Worm (Caenorhabditis elegans) whole organism, late embryonic: ENCODE measurements around the gene fbxa-134.

Source experiments
- F13H6.1 ChIP-seq: sonication (generic microtip); optimal IDR thresholded peaks from 2 replicates; lab custom pipeline; 2016; ENCODE audit warnings: missing genetic modification characterization, missing compliant biosample characterization
- K02D7.2 ChIP-seq: sonication (generic microtip); optimal IDR thresholded peaks from 2 replicates; lab custom pipeline; 2017; ENCODE audit warnings: mild to moderate bottlenecking, missing genetic modification characterization, missing compliant biosample characterization
- T23F11.4 ChIP-seq: fragments of 200-800 bp; sonication (Bioruptor generic); optimal IDR thresholded peaks from 2 replicates; lab custom pipeline; 2018; ENCODE audit warnings: mild to moderate bottlenecking, missing genetic modification characterization, missing compliant biosample characterization
- Y22D7AL.16 ChIP-seq: sonication (generic microtip); optimal IDR thresholded peaks from 2 replicates; lab custom pipeline; 2016; ENCODE audit warnings: missing genetic modification characterization, missing compliant biosample characterization
- ahr-1 ChIP-seq: sonication (generic microtip); optimal IDR thresholded peaks from 2 replicates; lab custom pipeline; 2016; ENCODE audit warnings: missing genetic modification characterization, missing compliant biosample characterization
- ceh-14 ChIP-seq: sonication (generic microtip); optimal IDR thresholded peaks from 2 replicates; lab custom pipeline; 2016; ENCODE audit warnings: missing genotype, missing genetic modification characterization, missing compliant biosample characterization
- ceh-18 ChIP-seq: sonication (generic microtip); optimal IDR thresholded peaks from 2 replicates; lab custom pipeline; 2016; ENCODE audit warnings: missing genetic modification characterization, missing compliant biosample characterization
- ceh-2 ChIP-seq: sonication (generic microtip); optimal IDR thresholded peaks from 2 replicates; lab custom pipeline; 2016; ENCODE audit warnings: missing genotype, missing genetic modification characterization, missing compliant biosample characterization
- ceh-22 ChIP-seq: sonication (generic microtip); optimal IDR thresholded peaks from 2 replicates; lab custom pipeline; 2017; ENCODE audit warnings: missing biosample characterization, missing genetic modification characterization
- ceh-24 ChIP-seq: sonication (generic microtip); optimal IDR thresholded peaks from 2 replicates; lab custom pipeline; 2016; ENCODE audit warnings: mild to moderate bottlenecking, missing genetic modification characterization, missing compliant biosample characterization
- ceh-31 ChIP-seq: sonication (generic microtip); optimal IDR thresholded peaks from 2 replicates; lab custom pipeline; 2016; ENCODE audit warnings: missing genetic modification characterization, missing compliant biosample characterization
- ceh-48 ChIP-seq: sonication (generic microtip); optimal IDR thresholded peaks from 2 replicates; lab custom pipeline; 2016; ENCODE audit warnings: missing genetic modification characterization, inconsistent platforms, missing compliant biosample characterization
- ceh-6 ChIP-seq: fragments of 200-800 bp; sonication (Bioruptor generic); optimal IDR thresholded peaks from 2 replicates; lab custom pipeline; 2018; ENCODE audit warnings: mild to moderate bottlenecking, missing genetic modification characterization, missing compliant biosample characterization
- che-1 ChIP-seq: sonication (generic microtip); optimal IDR thresholded peaks from 2 replicates; lab custom pipeline; 2016; ENCODE audit warnings: mild to moderate bottlenecking, missing genetic modification characterization, missing compliant biosample characterization
- dve-1 ChIP-seq: sonication (generic microtip); optimal IDR thresholded peaks from 2 replicates; lab custom pipeline; 2017; ENCODE audit warnings: antibody characterized with exemption, mild to moderate bottlenecking, missing genetic modification characterization, missing compliant biosample characterization
- elt-2 ChIP-seq: sonication (generic microtip); optimal IDR thresholded peaks from 2 replicates; lab custom pipeline; 2016; ENCODE audit warnings: missing genetic modification reagents, missing genetic modification characterization, missing compliant biosample characterization
- eyg-1 ChIP-seq: sonication (generic microtip); optimal IDR thresholded peaks from 2 replicates; lab custom pipeline; 2016; ENCODE audit warnings: missing genotype, missing genetic modification characterization, missing compliant biosample characterization
- fax-1 ChIP-seq: sonication (generic microtip); optimal IDR thresholded peaks from 2 replicates; lab custom pipeline; 2016; ENCODE audit warnings: missing genotype, missing genetic modification characterization, missing compliant biosample characterization
- fkh-6 ChIP-seq: sonication (generic microtip); optimal IDR thresholded peaks from 2 replicates; lab custom pipeline; 2016; ENCODE audit warnings: missing genetic modification characterization, missing compliant biosample characterization
- hlh-15 ChIP-seq: sonication (generic microtip); optimal IDR thresholded peaks from 2 replicates; lab custom pipeline; 2016; ENCODE audit warnings: missing genetic modification characterization, missing compliant biosample characterization
- lim-6 ChIP-seq: sonication (generic microtip); optimal IDR thresholded peaks from 2 replicates; lab custom pipeline; 2016; ENCODE audit warnings: missing genetic modification characterization, missing compliant biosample characterization
- mec-3 ChIP-seq: sonication (generic microtip); optimal IDR thresholded peaks from 2 replicates; lab custom pipeline; 2016; ENCODE audit warnings: borderline replicate concordance, missing genetic modification characterization, missing compliant biosample characterization
- nfya-1 ChIP-seq: sonication (generic microtip); optimal IDR thresholded peaks from 2 replicates; lab custom pipeline; 2017; ENCODE audit warnings: missing genetic modification characterization, mild to moderate bottlenecking, missing compliant biosample characterization, antibody characterized with exemption, moderate library complexity
- nhr-11 ChIP-seq: fragments of 150-350 bp; optimal IDR thresholded peaks from 2 replicates; lab custom pipeline; 2014; ENCODE audit warnings: missing biosample characterization, missing genetic modification characterization
- nhr-232 ChIP-seq: sonication (generic microtip); optimal IDR thresholded peaks from 2 replicates; lab custom pipeline; 2016; ENCODE audit warnings: missing genetic modification characterization, missing compliant biosample characterization
- pag-3 ChIP-seq: sonication (generic microtip); optimal IDR thresholded peaks from 2 replicates; lab custom pipeline; 2016; ENCODE audit warnings: missing compliant biosample characterization, missing genetic modification characterization, borderline replicate concordance
- pax-1 ChIP-seq: fragments of 150-350 bp; optimal IDR thresholded peaks from 2 replicates; lab custom pipeline; 2014; ENCODE audit warnings: missing biosample characterization, missing genetic modification characterization
- pha-2 ChIP-seq: sonication (generic microtip); optimal IDR thresholded peaks from 2 replicates; lab custom pipeline; 2017; ENCODE audit warnings: mild to moderate bottlenecking, missing genetic modification characterization, missing compliant biosample characterization
- pha-4 ChIP-seq: fragments of 150-350 bp; optimal IDR thresholded peaks from 2 replicates; lab custom pipeline; 2018; ENCODE audit warnings: missing biosample characterization, missing genetic modification reagents, missing genetic modification characterization
- pros-1 ChIP-seq: fragments of 150-350 bp; optimal IDR thresholded peaks from 2 replicates; lab custom pipeline; 2014; ENCODE audit warnings: missing biosample characterization, missing genetic modification reagents, missing genetic modification characterization
- ref-2 ChIP-seq: sonication (generic microtip); optimal IDR thresholded peaks from 2 replicates; lab custom pipeline; 2016; ENCODE audit warnings: missing genetic modification characterization, missing compliant biosample characterization
- rnt-1 ChIP-seq: sonication (generic microtip); optimal IDR thresholded peaks from 2 replicates; lab custom pipeline; 2016; ENCODE audit warnings: missing genetic modification characterization, missing compliant biosample characterization
- sox-2 ChIP-seq: fragments of 200-800 bp; sonication (Bioruptor generic); IDR thresholded peaks from 2 replicates; pipeline ENCODE4 v1.3.6; 2022; ENCODE audit warnings: missing genetic modification reagents, missing genetic modification characterization, missing compliant biosample characterization
- sox-4 ChIP-seq: sonication (generic microtip); optimal IDR thresholded peaks from 2 replicates; lab custom pipeline; 2017; ENCODE audit warnings: mild to moderate bottlenecking, missing genetic modification characterization, inconsistent platforms, missing compliant biosample characterization
- syd-9 ChIP-seq: sonication (generic microtip); optimal IDR thresholded peaks from 2 replicates; lab custom pipeline; 2016; ENCODE audit warnings: mild to moderate bottlenecking, missing genetic modification characterization, moderate library complexity, missing compliant biosample characterization
- tbx-2 ChIP-seq: sonication (generic microtip); optimal IDR thresholded peaks from 2 replicates; lab custom pipeline; 2016; ENCODE audit warnings: missing genetic modification characterization, missing compliant biosample characterization
- tbx-7 ChIP-seq: sonication (generic microtip); optimal IDR thresholded peaks from 2 replicates; lab custom pipeline; 2016; ENCODE audit warnings: missing genotype, missing genetic modification characterization, missing compliant biosample characterization
- ttx-3 ChIP-seq: sonication (generic microtip); optimal IDR thresholded peaks from 2 replicates; lab custom pipeline; 2016; ENCODE audit warnings: missing genetic modification reagents, missing genetic modification characterization, missing compliant biosample characterization
- unc-3 ChIP-seq, 2 experiments: fragments of 200-800 bp in 1 of 2; sonication (Bioruptor generic) in 1 of 2; sonication (generic microtip) in 1 of 2; conservative IDR thresholded peaks in 1 of 2; optimal IDR thresholded peaks in 1 of 2; 2 replicates each; pipeline versions ENCODE4 v1.3.6 to Lab custom; 2016 to 2022; ENCODE audit warnings: missing compliant biosample characterization in 2 of 2, missing genetic modification characterization in 2 of 2, missing genetic modification reagents in 1 of 2
- ztf-16 ChIP-seq: sonication (generic microtip); optimal IDR thresholded peaks from 2 replicates; lab custom pipeline; 2017; ENCODE audit warnings: missing genetic modification characterization, missing compliant biosample characterization

Gene fbxa-134

DNA sequence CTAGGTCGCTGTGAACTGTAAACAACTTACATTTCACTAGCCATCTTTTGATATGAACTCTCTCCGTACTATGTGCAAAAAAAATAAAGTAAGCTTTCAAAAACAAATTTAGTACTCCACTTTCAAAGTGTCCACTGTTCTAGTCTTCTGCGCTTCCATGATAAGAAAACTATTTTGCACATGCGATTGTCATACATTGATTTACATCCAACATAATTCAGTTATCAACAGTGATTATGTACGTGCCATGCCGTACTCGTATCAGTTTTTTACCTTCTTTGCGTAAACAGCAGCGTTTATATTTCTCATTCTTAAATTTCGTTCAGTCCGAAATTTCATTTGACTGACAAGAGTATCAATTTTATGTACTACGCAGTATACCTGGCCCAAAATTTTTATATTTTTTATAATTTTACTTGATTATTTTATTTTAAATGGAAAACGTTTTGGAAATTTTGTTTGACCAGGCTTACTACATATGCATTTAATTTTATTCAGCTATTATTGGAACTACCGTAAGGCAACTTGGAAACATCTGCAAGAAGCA lies at the start of gene fbxa-134, which contains the start of gene F47H4.2:
Gene fbxa-134, minus strand, starts transcription at position 44 of the 547 bp plus-strand sequence.
Gene F47H4.2, plus strand, starts transcription at position 497 of the 547 bp plus-strand sequence.
- no peak for TF ChIP-seq lim-6 (tag; lab: Kevin White, UChicago)
- no peak for TF ChIP-seq sox-2
- TF ChIP-seq nhr-232 (tag; lab: Kevin White, UChicago), result no peak
- peak; percentile 70 for TF ChIP-seq elt-2
- no peak for TF ChIP-seq ztf-16 (tag; lab: Kevin White, UChicago)
- TF ChIP-seq pha-2 (tag; lab: Kevin White, UChicago), result no peak
- TF ChIP-seq, all 69 proteins: peak for 1

ce11 chrV:17395374-17395773 lies 42.7 kb upstream of the fbxa-134 start, which contains the start of gene srh-120:
Gene srh-120 (plus strand): TSS chrV:17395674.
- TF ChIP-seq pros-1 (tag; lab: Kevin White, UChicago), result no peak
- TF ChIP-seq pag-3 (tag; lab: Kevin White, UChicago), result no peak
- no peak for TF ChIP-seq eyg-1 (tag; lab: Kevin White, UChicago)
- no peak for TF ChIP-seq ceh-6 (GFP tag; lab: Kevin White, UChicago)
- TF ChIP-seq tbx-2 (tag; lab: Kevin White, UChicago), result no peak
- TF ChIP-seq ref-2 (tag; lab: Kevin White, UChicago), result no peak
- TF ChIP-seq dve-1 (tag; lab: Kevin White, UChicago), result no peak
- no peak for TF ChIP-seq ceh-24 (tag; lab: Kevin White, UChicago)
- TF ChIP-seq ceh-31, result no peak
- no peak for TF ChIP-seq ttx-3
- no peak for TF ChIP-seq ztf-16 (tag; lab: Kevin White, UChicago)
- no peak for TF ChIP-seq tbx-7 (tag; lab: Kevin White, UChicago)
- no peak for TF ChIP-seq ceh-18 (tag; lab: Kevin White, UChicago)

- no peak for TF ChIP-seq ceh-22 (tag; lab: Kevin White, UChicago)
- no peak for TF ChIP-seq pha-2 (tag; lab: Kevin White, UChicago)
- no peak for TF ChIP-seq K02D7.2 (tag; lab: Kevin White, UChicago)
- no peak for TF ChIP-seq mec-3 (tag; lab: Kevin White, UChicago)
- TF ChIP-seq nhr-232 (tag; lab: Kevin White, UChicago), result no peak
- no peak for TF ChIP-seq hlh-15 (tag; lab: Kevin White, UChicago)
- TF ChIP-seq tbx-7 (tag; lab: Kevin White, UChicago), result no peak
- TF ChIP-seq lim-6 (tag; lab: Kevin White, UChicago), result no peak
- no peak for TF ChIP-seq ttx-3
- TF ChIP-seq dve-1 (tag; lab: Kevin White, UChicago), result no peak
- TF ChIP-seq Y22D7AL.16 (tag; lab: Kevin White, UChicago), result no peak
Measured at ce11 chrV:17379932-17380331, 27.3 kb upstream of the fbxa-134 start, which contains the start of gene Y20C6A.4. Gene Y20C6A.4 (plus strand): TSS chrV:17380232.

- no peak for TF ChIP-seq pax-1 (tag; lab: Kevin White, UChicago)
- no peak for TF ChIP-seq rnt-1 (tag; lab: Kevin White, UChicago)
- no peak for TF ChIP-seq ahr-1
- no peak for TF ChIP-seq tbx-7 (tag; lab: Kevin White, UChicago)
- TF ChIP-seq lim-6 (tag; lab: Kevin White, UChicago), result no peak
- TF ChIP-seq sox-4, result no peak
- no peak for TF ChIP-seq ref-2 (tag; lab: Kevin White, UChicago)
- no peak for TF ChIP-seq fax-1 (tag; lab: Kevin White, UChicago)
- TF ChIP-seq unc-3 (GFP tag; conservative IDR thresholded peaks at IDR 0.05; lab: Robert Waterston, UW), result no peak
- no peak for TF ChIP-seq unc-3 (tag; optimal IDR thresholded peaks at IDR 0.05; lab: Kevin White, UChicago)
- no peak for TF ChIP-seq ceh-2
- TF ChIP-seq nfya-1 (tag; lab: Kevin White, UChicago), result no peak
- no peak for TF ChIP-seq ceh-48 (tag; lab: Kevin White, UChicago)
Measured at ce11 chrV:17377140-17377539, 24.5 kb upstream of the fbxa-134 start, which contains the start of gene fbxb-7. Gene fbxb-7 (plus strand): TSS chrV:17377406.

- TF ChIP-seq tbx-7 (tag; lab: Kevin White, UChicago), result no peak
- no peak for TF ChIP-seq ceh-14
- TF ChIP-seq pha-4, result no peak
- no peak for TF ChIP-seq tbx-2 (tag; lab: Kevin White, UChicago)
- no peak for TF ChIP-seq K02D7.2 (tag; lab: Kevin White, UChicago)
- no peak for TF ChIP-seq che-1 (tag; lab: Kevin White, UChicago)
- no peak for TF ChIP-seq nhr-11 (tag; lab: Kevin White, UChicago)
- TF ChIP-seq fax-1 (tag; lab: Kevin White, UChicago), result no peak
- no peak for TF ChIP-seq T23F11.4 (GFP tag; lab: Kevin White, UChicago)
- TF ChIP-seq F13H6.1 (tag; lab: Kevin White, UChicago), result no peak
- TF ChIP-seq fkh-6 (tag; lab: Kevin White, UChicago), result no peak
- TF ChIP-seq syd-9 (tag; lab: Kevin White, UChicago), result no peak
Measured at ce11 chrV:17376639-17377038, 24.0 kb upstream of the fbxa-134 start, which contains the start of gene Y20C6A.1. Gene Y20C6A.1 (minus strand): TSS chrV:17376745.
